Worm (Caenorhabditis elegans) whole organism, L1 larva: Measurements from ENCODE around the gene scl-12.

Experiments used
- C04F5.9 ChIP-seq: sonication (generic microtip); optimal IDR thresholded peaks from 2 replicates; lab custom pipeline; 2016; ENCODE audit warnings: missing genetic modification characterization, missing compliant biosample characterization
- C16A3.4 ChIP-seq: fragments of 150-350 bp; optimal IDR thresholded peaks from 2 replicates; lab custom pipeline; 2014; ENCODE audit warnings: missing biosample characterization, missing genetic modification characterization
- F16B12.6 ChIP-seq: fragments of 150-350 bp; optimal IDR thresholded peaks from 2 replicates; lab custom pipeline; 2014; ENCODE audit warnings: missing biosample characterization, missing genetic modification characterization
- Y116A8C.19 ChIP-seq: sonication (generic microtip); optimal IDR thresholded peaks from 2 replicates; lab custom pipeline; 2016; ENCODE audit warnings: missing compliant biosample characterization, missing genetic modification characterization, borderline replicate concordance
- alr-1 ChIP-seq: fragments of 200-800 bp; sonication (Bioruptor generic); optimal IDR thresholded peaks from 2 replicates; lab custom pipeline; 2018; ENCODE audit warnings: borderline replicate concordance, mild to moderate bottlenecking, missing genetic modification characterization, missing compliant biosample characterization
- aly-2 ChIP-seq: fragments of 150-350 bp; optimal IDR thresholded peaks from 2 replicates; lab custom pipeline; 2014; ENCODE audit warnings: missing biosample characterization, missing genetic modification characterization
- blmp-1 ChIP-seq: fragments of 150-350 bp; optimal IDR thresholded peaks from 2 replicates; lab custom pipeline; 2014; ENCODE audit warnings: missing biosample characterization, missing genetic modification characterization
- ceh-63 ChIP-seq: fragments of 200-800 bp; sonication (Bioruptor generic); optimal IDR thresholded peaks from 2 replicates; lab custom pipeline; 2018; ENCODE audit warnings: mild to moderate bottlenecking, missing genetic modification characterization, missing compliant biosample characterization
- ceh-8 ChIP-seq: fragments of 200-800 bp; sonication (Bioruptor generic); optimal IDR thresholded peaks from 2 replicates; lab custom pipeline; 2018; ENCODE audit warnings: mild to moderate bottlenecking, missing genetic modification characterization, moderate library complexity, missing compliant biosample characterization
- ceh-82 ChIP-seq, 3 experiments: fragments of 150-350 bp in 1 of 3; sonication (generic microtip) in 2 of 3; optimal IDR thresholded peaks; 2 replicates each; lab custom pipeline; 2014 to 2017; ENCODE audit warnings: missing biosample characterization in 3 of 3, missing genetic modification characterization in 3 of 3
- ceh-88 ChIP-seq: fragments of 200-800 bp; sonication (Bioruptor generic); IDR thresholded peaks from 2 replicates; pipeline ENCODE4 v1.3.6; 2022; ENCODE audit warnings: missing genetic modification characterization, missing compliant biosample characterization
- ceh-90 ChIP-seq: sonication (generic microtip); optimal IDR thresholded peaks from 2 replicates; lab custom pipeline; 2016; ENCODE audit warnings: missing genetic modification characterization, missing compliant biosample characterization
- ces-1 ChIP-seq: fragments of 150-350 bp; optimal IDR thresholded peaks from 2 replicates; lab custom pipeline; 2014; ENCODE audit warnings: missing biosample characterization, missing genetic modification reagents, missing genetic modification characterization
- dpl-1 ChIP-seq, 3 experiments: fragments of 150-350 bp in 2 of 3; sonication (generic microtip) in 1 of 3; optimal IDR thresholded peaks; 2 replicates each; lab custom pipeline; 2014 to 2017; ENCODE audit warnings: missing biosample characterization in 3 of 3, missing genetic modification characterization in 3 of 3, missing genetic modification reagents in 3 of 3
- efl-1 ChIP-seq, 4 experiments: fragments of 150-350 bp; optimal IDR thresholded peaks in 3 of 4; peaks in 1 of 4; 1 replicate in 1 of 4; 2 replicates in 3 of 4; lab custom pipeline; 2014; ENCODE audit warnings: missing biosample characterization in 2 of 4, missing genetic modification characterization in 2 of 4, missing genetic modification reagents in 2 of 4
- egl-27 ChIP-seq, 2 experiments: fragments of 150-350 bp in 1 of 2; sonication (generic microtip); optimal IDR thresholded peaks; 3 replicates each; lab custom pipeline; 2017 to 2018; ENCODE audit warnings: missing biosample characterization in 2 of 2, missing genetic modification characterization in 2 of 2, missing genetic modification reagents in 2 of 2
- elt-3 ChIP-seq, 6 experiments: fragments of 150-350 bp in 1 of 6; sonication (generic microtip); optimal IDR thresholded peaks; 2 replicates each; lab custom pipeline; 2017 to 2018; ENCODE audit warnings: missing biosample characterization in 6 of 6, missing genetic modification characterization in 6 of 6, inconsistent platforms in 1 of 6
- fkh-10 ChIP-seq: sonication (generic microtip); optimal IDR thresholded peaks from 2 replicates; lab custom pipeline; 2017; ENCODE audit warnings: missing biosample characterization, missing genetic modification reagents, missing genetic modification characterization
- fkh-4 ChIP-seq: sonication (generic microtip); optimal IDR thresholded peaks from 2 replicates; lab custom pipeline; 2016; ENCODE audit warnings: missing compliant biosample characterization, missing genetic modification characterization, borderline replicate concordance
- fkh-8 ChIP-seq: sonication (generic microtip); optimal IDR thresholded peaks from 2 replicates; lab custom pipeline; 2016; ENCODE audit warnings: mild to moderate bottlenecking, missing genetic modification characterization, missing compliant biosample characterization
- fos-1 ChIP-seq: fragments of 150-350 bp; optimal IDR thresholded peaks from 2 replicates; lab custom pipeline; 2014; ENCODE audit warnings: missing biosample characterization, missing genetic modification characterization
- hlh-17 ChIP-seq: fragments of 200-800 bp; sonication (Bioruptor generic); optimal IDR thresholded peaks from 2 replicates; lab custom pipeline; 2018; ENCODE audit warnings: missing genetic modification characterization, mild to moderate bottlenecking, missing compliant biosample characterization, moderate library complexity, borderline replicate concordance
- hpl-2 ChIP-seq: fragments of 150-350 bp; optimal IDR thresholded peaks from 2 replicates; lab custom pipeline; 2014; ENCODE audit warnings: missing biosample characterization, missing genetic modification reagents, missing genetic modification characterization
- irx-1 ChIP-seq: sonication (generic microtip); optimal IDR thresholded peaks from 2 replicates; lab custom pipeline; 2016; ENCODE audit warnings: missing genetic modification characterization, missing compliant biosample characterization
- lin-14 ChIP-seq: fragments of 200-800 bp; sonication (Bioruptor generic); optimal IDR thresholded peaks from 2 replicates; lab custom pipeline; 2018; ENCODE audit warnings: mild to moderate bottlenecking, missing genetic modification characterization, moderate library complexity, missing compliant biosample characterization
- lir-3 ChIP-seq: sonication (generic microtip); optimal IDR thresholded peaks from 2 replicates; lab custom pipeline; 2016; ENCODE audit warnings: mild to moderate bottlenecking, missing genetic modification characterization, moderate library complexity, missing compliant biosample characterization; ENCODE audit not compliant: poor library complexity
- mab-9 ChIP-seq: fragments of 200-800 bp; sonication (Bioruptor generic); IDR thresholded peaks from 2 replicates; pipeline ENCODE4 v1.3.6; 2022; ENCODE audit warnings: missing genetic modification reagents, missing genetic modification characterization, missing compliant biosample characterization
- mdl-1 ChIP-seq, 2 experiments: fragments of 150-350 bp; optimal IDR thresholded peaks; 2 replicates each; lab custom pipeline; 2014 to 2017; ENCODE audit warnings: missing biosample characterization in 2 of 2, missing genetic modification characterization in 2 of 2, inconsistent platforms in 1 of 2
- mef-2 ChIP-seq: fragments of 150-350 bp; optimal IDR thresholded peaks from 2 replicates; lab custom pipeline; 2014; ENCODE audit warnings: missing biosample characterization, missing genetic modification characterization
- mep-1 ChIP-seq: fragments of 150-350 bp; optimal IDR thresholded peaks from 2 replicates; lab custom pipeline; 2014; ENCODE audit warnings: missing biosample characterization, missing genetic modification characterization
- nhr-11 ChIP-seq: fragments of 150-350 bp; optimal IDR thresholded peaks from 2 replicates; lab custom pipeline; 2014; ENCODE audit warnings: missing biosample characterization, missing genetic modification characterization
- nhr-12 ChIP-seq: sonication (generic microtip); optimal IDR thresholded peaks from 2 replicates; lab custom pipeline; 2017; ENCODE audit warnings: missing biosample characterization, missing genetic modification characterization
- nhr-28 ChIP-seq: fragments of 150-350 bp; optimal IDR thresholded peaks from 2 replicates; lab custom pipeline; 2014; ENCODE audit warnings: missing biosample characterization, missing genetic modification characterization
- nhr-76 ChIP-seq: sonication (generic microtip); optimal IDR thresholded peaks from 2 replicates; lab custom pipeline; 2017; ENCODE audit warnings: missing biosample characterization, missing genetic modification characterization
- pax-3 ChIP-seq: fragments of 200-800 bp; sonication (Bioruptor generic); optimal IDR thresholded peaks from 2 replicates; lab custom pipeline; 2018; ENCODE audit warnings: mild to moderate bottlenecking, missing genetic modification characterization, moderate library complexity, missing compliant biosample characterization
- rnt-1 ChIP-seq: sonication (generic microtip); optimal IDR thresholded peaks from 2 replicates; lab custom pipeline; 2016; ENCODE audit warnings: mild to moderate bottlenecking, missing genetic modification characterization, moderate library complexity, missing compliant biosample characterization
- skn-1 ChIP-seq: fragments of 150-350 bp; optimal IDR thresholded peaks from 2 replicates; lab custom pipeline; 2014; ENCODE audit warnings: missing biosample characterization, missing genetic modification characterization
- snpc-4 ChIP-seq: fragments of 150-350 bp; optimal IDR thresholded peaks from 2 replicates; lab custom pipeline; 2014; ENCODE audit warnings: missing biosample characterization, missing genetic modification characterization
- sox-4 ChIP-seq: sonication (generic microtip); optimal IDR thresholded peaks from 2 replicates; lab custom pipeline; 2016; ENCODE audit warnings: missing genetic modification characterization, missing compliant biosample characterization
- sup-37 ChIP-seq: fragments of 200-800 bp; sonication (Bioruptor generic); optimal IDR thresholded peaks from 2 replicates; lab custom pipeline; 2018; ENCODE audit warnings: mild to moderate bottlenecking, missing genetic modification characterization, missing compliant biosample characterization
- tbx-2 ChIP-seq: sonication (generic microtip); optimal IDR thresholded peaks from 2 replicates; lab custom pipeline; 2016; ENCODE audit warnings: missing genetic modification characterization, missing compliant biosample characterization
- unc-62 ChIP-seq: fragments of 150-350 bp; optimal IDR thresholded peaks from 2 replicates; lab custom pipeline; 2014; ENCODE audit warnings: missing biosample characterization, missing genetic modification reagents, missing genetic modification characterization
- unc-86 ChIP-seq: sonication (generic microtip); optimal IDR thresholded peaks from 2 replicates; lab custom pipeline; 2016; ENCODE audit warnings: missing genetic modification characterization, missing compliant biosample characterization
- unc-98 ChIP-seq: fragments of 200-800 bp; sonication (Bioruptor generic); IDR thresholded peaks from 2 replicates; pipeline ENCODE4 v1.3.6; 2022; ENCODE audit warnings: missing genetic modification characterization, missing compliant biosample characterization
- vab-15 ChIP-seq: sonication (generic microtip); optimal IDR thresholded peaks from 2 replicates; lab custom pipeline; 2017; ENCODE audit warnings: missing genotype, mild to moderate bottlenecking, missing genetic modification characterization, missing compliant biosample characterization
- xbp-1 ChIP-seq: sonication (generic microtip); optimal IDR thresholded peaks from 2 replicates; lab custom pipeline; 2016; ENCODE audit warnings: missing genetic modification characterization, missing compliant biosample characterization
- zag-1 ChIP-seq: fragments of 150-350 bp; optimal IDR thresholded peaks from 2 replicates; lab custom pipeline; 2014; ENCODE audit warnings: missing biosample characterization, missing genetic modification characterization
- ztf-11 ChIP-seq, 2 experiments: sonication (generic microtip); optimal IDR thresholded peaks; 2 replicates each; lab custom pipeline; 2016 to 2017; ENCODE audit warnings: missing genetic modification characterization in 2 of 2, missing biosample characterization in 1 of 2, missing compliant biosample characterization in 1 of 2
- ztf-4 ChIP-seq: fragments of 150-350 bp; optimal IDR thresholded peaks from 2 replicates; lab custom pipeline; 2014; ENCODE audit warnings: missing biosample characterization, missing genetic modification characterization

Gene scl-12

ce11 chrV:3814938-3815337 is 2.5 kb downstream of the scl-12 start, which contains the start of gene H10D18.1 (continued):
- TF ChIP-seq ces-1 (GFP tag; lab: Kevin White, UChicago), result no peak
- TF ChIP-seq sup-37 (GFP tag; lab: Kevin White, UChicago), result no peak
- TF ChIP-seq dpl-1 (GFP tag; optimal IDR thresholded peaks at IDR 0.05; lab: Kevin White, UChicago), result no peak
- TF ChIP-seq ceh-88 (GFP tag; lab: Robert Waterston, UW), result no peak
- TF ChIP-seq ztf-4 (tag; lab: Kevin White, UChicago), result no peak
- peak; percentile 67 for TF ChIP-seq lin-14 (GFP tag; lab: Kevin White, UChicago)
- no peak for TF ChIP-seq ceh-90 (tag; lab: Kevin White, UChicago)
- no peak for TF ChIP-seq alr-1 (tag; lab: Kevin White, UChicago)
- TF ChIP-seq mdl-1 (tag; optimal IDR thresholded peaks at IDR 0.05; lab: Kevin White, UChicago), result no peak
- no peak for TF ChIP-seq F16B12.6 (tag; lab: Kevin White, UChicago)
- no peak for TF ChIP-seq efl-1 (optimal IDR thresholded peaks at IDR 0.05; lab: Kevin White, UChicago)
- no peak for TF ChIP-seq efl-1 (GFP tag; optimal IDR thresholded peaks at IDR 0.05 in 1 of 2; lab: Kevin White, UChicago)
- TF ChIP-seq blmp-1 (tag; lab: Kevin White, UChicago), result no peak
- no peak for TF ChIP-seq C16A3.4
- peak; percentile 5 for TF ChIP-seq fos-1 (tag; lab: Kevin White, UChicago)
- no peak for TF ChIP-seq lir-3 (tag; lab: Kevin White, UChicago)
- no peak for TF ChIP-seq skn-1
- no peak for TF ChIP-seq fkh-10
- TF ChIP-seq elt-3 (tag; optimal IDR thresholded peaks at IDR 0.05; lab: Kevin White, UChicago), result no peak
- no peak for TF ChIP-seq ztf-11 (tag; optimal IDR thresholded peaks at IDR 0.05; lab: Kevin White, UChicago)
- no peak for TF ChIP-seq xbp-1
- no peak for TF ChIP-seq aly-2
- peak; percentile 83 for TF ChIP-seq fkh-8 (tag; lab: Kevin White, UChicago)
- no peak for TF ChIP-seq egl-27 (tag; optimal IDR thresholded peaks at IDR 0.05; lab: Kevin White, UChicago)
- no peak for TF ChIP-seq snpc-4 (tag; lab: Kevin White, UChicago)
- no peak for TF ChIP-seq unc-62
- TF ChIP-seq C04F5.9, result no peak
- TF ChIP-seq unc-86 (tag; lab: Kevin White, UChicago), result peak; percentile 20
- TF ChIP-seq unc-98, result no peak
- no peak for TF ChIP-seq hlh-17
- TF ChIP-seq nhr-76 (tag; lab: Kevin White, UChicago), result no peak
- no peak for TF ChIP-seq mab-9 (GFP tag; lab: Robert Waterston, UW)
- TF ChIP-seq mep-1 (tag; lab: Kevin White, UChicago), result peak; percentile 6
- TF ChIP-seq ceh-8 (GFP tag; lab: Kevin White, UChicago), result no peak
- no peak for TF ChIP-seq mef-2 (tag; lab: Kevin White, UChicago)
- TF ChIP-seq Y116A8C.19 (tag; lab: Kevin White, UChicago), result no peak
- TF ChIP-seq pax-3 (tag; lab: Kevin White, UChicago), result peak; percentile 43
- no peak for TF ChIP-seq sox-4 (tag; lab: Kevin White, UChicago)
- no peak for TF ChIP-seq tbx-2 (tag; lab: Kevin White, UChicago)
- TF ChIP-seq nhr-11, result no peak
- no peak for TF ChIP-seq ceh-82 (tag; optimal IDR thresholded peaks at IDR 0.05; lab: Kevin White, UChicago)
- no peak for TF ChIP-seq rnt-1
- no peak for TF ChIP-seq nhr-28 (tag; lab: Kevin White, UChicago)
- TF ChIP-seq ceh-63 (GFP tag; lab: Kevin White, UChicago), result no peak
- TF ChIP-seq nhr-12 (tag; lab: Kevin White, UChicago), result no peak
- no peak for TF ChIP-seq fkh-4 (tag; lab: Kevin White, UChicago)
- TF ChIP-seq irx-1, result no peak
- no peak for TF ChIP-seq zag-1 (tag; lab: Kevin White, UChicago)
- TF ChIP-seq vab-15 (tag; lab: Kevin White, UChicago), result no peak
- no peak for TF ChIP-seq hpl-2
